Fruit fly (Drosophila melanogaster) whole organism, prepupa: ENCODE data around the gene caz.

ENCODE experiments used
- Blimp-1 ChIP-seq: fragments of 200-800 bp; sonication (Bioruptor generic); optimal IDR thresholded peaks from 3 replicates; lab custom pipeline; 2017; ENCODE audit warnings: missing biosample characterization, missing genetic modification characterization, mild to moderate bottlenecking, moderate library complexity, missing genetic modification reagents
- CG10631 ChIP-seq: fragments of 200-800 bp; sonication (Bioruptor generic); optimal IDR thresholded peaks from 2 replicates; lab custom pipeline; 2016; ENCODE audit warnings: missing biosample characterization, missing genetic modification characterization
- CG11294 ChIP-seq: fragments of 200-800 bp; sonication (Bioruptor generic); IDR thresholded peaks from 2 replicates; pipeline ENCODE4 v1.3.6; 2022; ENCODE audit warnings: missing biosample characterization, missing genetic modification characterization
- CG11902 ChIP-seq: fragments of 200-800 bp; sonication (Bioruptor generic); optimal IDR thresholded peaks from 3 replicates; lab custom pipeline; 2016; ENCODE audit warnings: missing biosample characterization, missing genetic modification characterization
- CG15336 ChIP-seq: fragments of 200-800 bp; sonication (Bioruptor generic); IDR thresholded peaks from 2 replicates; pipeline ENCODE4 v1.3.6; 2022; ENCODE audit warnings: missing biosample characterization, missing genetic modification characterization
- CG1621 ChIP-seq: fragments of 200-800 bp; sonication (Bioruptor generic); optimal IDR thresholded peaks from 3 replicates; lab custom pipeline; 2018; ENCODE audit warnings: missing biosample characterization, mild to moderate bottlenecking, missing genetic modification characterization
- CG3032 ChIP-seq: fragments of 200-800 bp; optimal IDR thresholded peaks from 2 replicates; lab custom pipeline; 2019; ENCODE audit warnings: missing biosample characterization, mild to moderate bottlenecking, missing genetic modification characterization, moderate library complexity
- CG31627 ChIP-seq: fragments of 200-800 bp; sonication (Bioruptor generic); optimal IDR thresholded peaks from 3 replicates; lab custom pipeline; 2016; ENCODE audit warnings: missing biosample characterization, missing genetic modification characterization
- CG6276 ChIP-seq: fragments of 200-800 bp; sonication (Bioruptor generic); optimal IDR thresholded peaks from 2 replicates; lab custom pipeline; 2017; ENCODE audit warnings: missing biosample characterization, mild to moderate bottlenecking, missing genetic modification characterization
- CG6792 ChIP-seq: fragments of 200-800 bp; sonication (Bioruptor generic); optimal IDR thresholded peaks from 3 replicates; lab custom pipeline; 2016; ENCODE audit warnings: missing biosample characterization, missing genetic modification characterization
- CG6854 ChIP-seq: fragments of 200-800 bp; sonication (Bioruptor generic); optimal IDR thresholded peaks from 2 replicates; lab custom pipeline; 2017; ENCODE audit warnings: missing biosample characterization, mild to moderate bottlenecking, missing genetic modification characterization
- CG7368 ChIP-seq: fragments of 200-800 bp; sonication (Bioruptor generic); optimal IDR thresholded peaks from 3 replicates; lab custom pipeline; 2016; ENCODE audit warnings: missing biosample characterization, missing genetic modification characterization
- CG8319 ChIP-seq: fragments of 200-800 bp; sonication (Bioruptor generic); optimal IDR thresholded peaks from 3 replicates; lab custom pipeline; 2016; ENCODE audit warnings: missing biosample characterization, missing genetic modification characterization
- CG9139 ChIP-seq: fragments of 200-800 bp; sonication (Bioruptor generic); optimal IDR thresholded peaks from 3 replicates; lab custom pipeline; 2017; ENCODE audit warnings: missing biosample characterization, mild to moderate bottlenecking, missing genetic modification characterization
- Eip75B ChIP-seq: fragments of 200-800 bp; sonication (Bioruptor generic); optimal IDR thresholded peaks from 3 replicates; lab custom pipeline; 2016; ENCODE audit warnings: missing biosample characterization, missing genetic modification characterization
- Eip78C ChIP-seq: fragments of 200-800 bp; sonication (Bioruptor generic); peaks from one replicate; lab custom pipeline; 2016; ENCODE audit warnings: missing biosample characterization, missing genetic modification characterization
- Ets21C ChIP-seq: fragments of 200-800 bp; sonication (Bioruptor generic); optimal IDR thresholded peaks from 3 replicates; lab custom pipeline; 2016; ENCODE audit warnings: missing biosample characterization, missing genetic modification characterization
- Gug ChIP-seq: fragments of 200-800 bp; sonication (Bioruptor generic); IDR thresholded peaks from 2 replicates; pipeline ENCODE4 v1.3.6; 2022; ENCODE audit warnings: missing biosample characterization, missing genetic modification characterization
- Hr38 ChIP-seq: sonication (Bioruptor generic); optimal IDR thresholded peaks from 2 replicates; lab custom pipeline; 2016; ENCODE audit warnings: missing biosample characterization, missing genetic modification characterization
- Hr39 ChIP-seq: fragments of 200-800 bp; sonication (Bioruptor generic); optimal IDR thresholded peaks from 2 replicates; lab custom pipeline; 2016; ENCODE audit warnings: missing biosample characterization, missing genetic modification characterization
- Lpt ChIP-seq: fragments of 200-800 bp; sonication (Bioruptor generic); optimal IDR thresholded peaks from 3 replicates; lab custom pipeline; 2016; ENCODE audit warnings: missing biosample characterization, missing genetic modification characterization
- Met ChIP-seq: fragments of 200-800 bp; sonication (Bioruptor generic); optimal IDR thresholded peaks from 3 replicates; lab custom pipeline; 2016; ENCODE audit warnings: missing biosample characterization, missing genetic modification characterization
- OdsH ChIP-seq: fragments of 200-800 bp; sonication (Bioruptor generic); optimal IDR thresholded peaks from 3 replicates; lab custom pipeline; 2016; ENCODE audit warnings: missing biosample characterization, missing genetic modification characterization
- Sox102F ChIP-seq: fragments of 200-800 bp; sonication (Bioruptor generic); optimal IDR thresholded peaks from 2 replicates; lab custom pipeline; 2016; ENCODE audit warnings: missing biosample characterization, mild to moderate bottlenecking, missing genetic modification characterization
- Sox14 ChIP-seq: fragments of 200-800 bp; sonication (Bioruptor generic); optimal IDR thresholded peaks from 3 replicates; lab custom pipeline; 2016; ENCODE audit warnings: missing biosample characterization, missing genetic modification characterization
- Sox15 ChIP-seq: fragments of 200-800 bp; sonication (Bioruptor generic); optimal IDR thresholded peaks from 3 replicates; lab custom pipeline; 2016; ENCODE audit warnings: missing biosample characterization, missing genetic modification characterization
- achi ChIP-seq: fragments of 200-800 bp; sonication (Bioruptor generic); optimal IDR thresholded peaks from 3 replicates; lab custom pipeline; 2016; ENCODE audit warnings: missing biosample characterization, missing genetic modification characterization
- acj6 ChIP-seq: fragments of 200-800 bp; sonication (Bioruptor generic); optimal IDR thresholded peaks from 3 replicates; lab custom pipeline; 2016; ENCODE audit warnings: missing biosample characterization, missing genetic modification characterization
- cyc ChIP-seq: fragments of 200-800 bp; sonication (Bioruptor generic); optimal IDR thresholded peaks from 3 replicates; lab custom pipeline; 2016; ENCODE audit warnings: missing biosample characterization, missing genetic modification characterization
- dsx ChIP-seq: fragments of 200-800 bp; optimal IDR thresholded peaks from 3 replicates; lab custom pipeline; 2019; ENCODE audit warnings: missing biosample characterization, mild to moderate bottlenecking, missing genetic modification characterization, moderate library complexity; ENCODE audit not compliant: poor library complexity, severe bottlenecking
- esn ChIP-seq: fragments of 200-800 bp; sonication (Bioruptor generic); optimal IDR thresholded peaks from 2 replicates; lab custom pipeline; 2016; ENCODE audit warnings: missing biosample characterization, mild to moderate bottlenecking, missing genetic modification characterization, moderate library complexity
- fd59A ChIP-seq: fragments of 200-800 bp; sonication (Bioruptor generic); optimal IDR thresholded peaks from 2 replicates; lab custom pipeline; 2017; ENCODE audit warnings: missing biosample characterization, mild to moderate bottlenecking, missing genetic modification characterization, missing genetic modification reagents
- fd85E ChIP-seq: fragments of 200-800 bp; sonication (Bioruptor generic); optimal IDR thresholded peaks from 3 replicates; lab custom pipeline; 2016; ENCODE audit warnings: missing biosample characterization, missing genetic modification characterization
- fkh ChIP-seq: fragments of 200-800 bp; sonication (Bioruptor generic); optimal IDR thresholded peaks from 3 replicates; lab custom pipeline; 2017; ENCODE audit warnings: missing biosample characterization, mild to moderate bottlenecking, missing genetic modification characterization, moderate library complexity
- lz ChIP-seq: fragments of 200-800 bp; sonication (Bioruptor generic); optimal IDR thresholded peaks from 3 replicates; lab custom pipeline; 2016; ENCODE audit warnings: missing biosample characterization, missing genetic modification characterization
- net ChIP-seq: fragments of 200-800 bp; sonication (Bioruptor generic); optimal IDR thresholded peaks from 3 replicates; lab custom pipeline; 2016; ENCODE audit warnings: missing biosample characterization, missing genetic modification characterization
- pdm3 ChIP-seq: fragments of 200-800 bp; sonication (Bioruptor generic); optimal IDR thresholded peaks from 3 replicates; lab custom pipeline; 2016; ENCODE audit warnings: missing biosample characterization, missing genetic modification characterization
- salr ChIP-seq, 2 experiments: fragments of 200-800 bp; sonication (Bioruptor generic); optimal IDR thresholded peaks; 3 replicates each; lab custom pipeline; 2016 to 2018; ENCODE audit warnings: missing biosample characterization in 2 of 2, missing genetic modification characterization in 2 of 2, mild to moderate bottlenecking in 1 of 2
- svp ChIP-seq: fragments of 200-800 bp; sonication (Bioruptor generic); peaks from one replicate; lab custom pipeline; 2016; ENCODE audit warnings: missing biosample characterization, missing genetic modification characterization
- topi ChIP-seq: fragments of 200-800 bp; sonication (Bioruptor generic); optimal IDR thresholded peaks from 3 replicates; lab custom pipeline; 2016; ENCODE audit warnings: missing biosample characterization, missing genetic modification characterization
- vri ChIP-seq: fragments of 200-800 bp; sonication (Bioruptor generic); optimal IDR thresholded peaks from 3 replicates; lab custom pipeline; 2016; ENCODE audit warnings: missing biosample characterization, mild to moderate bottlenecking, missing genetic modification characterization

Gene caz

DNA sequence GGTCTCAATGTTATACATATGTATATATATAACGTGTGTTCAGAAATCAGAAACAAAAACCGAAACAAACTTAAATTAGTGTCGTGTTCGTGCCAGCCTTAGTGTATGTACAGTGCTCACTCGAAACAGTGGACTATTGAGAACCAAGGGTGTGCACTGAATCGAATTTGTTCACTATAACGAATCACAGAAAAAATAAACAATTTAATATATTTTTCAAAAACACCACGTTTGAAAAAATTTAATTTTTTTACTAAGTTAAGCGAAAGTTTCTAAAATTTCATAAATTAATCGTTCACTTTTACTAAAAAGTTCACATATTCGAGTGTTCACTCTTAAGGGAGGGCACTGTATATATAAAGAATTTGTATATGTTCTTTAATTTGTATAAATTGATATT lies 3.4 kb upstream of the caz start (continued):
- TF ChIP-seq CG1621 (tag; lab: Kevin White, UChicago) (no peak), Hr38 (GFP tag; lab: Kevin White, UChicago) (no peak), vri (peak; percentile 7), OdsH (GFP tag; lab: Kevin White, UChicago) (peak; percentile 38), net (GFP tag; lab: Kevin White, UChicago) (no peak), Eip75B (GFP tag; lab: Kevin White, UChicago) (peak; percentile 18), cyc (no peak)

dm6 chrX:16286083-16286666 lies 2.4 kb upstream of the caz start, which contains the start of gene UQCR-14:
UQCR-14 (plus strand) TSS chrX:16286288.
- peak; percentile 12 for TF ChIP-seq Sox14 (GFP tag; lab: Kevin White, UChicago)
- peak; percentile 74 for TF ChIP-seq Eip78C (GFP tag; lab: Kevin White, UChicago)
- TF ChIP-seq esn (GFP tag; lab: Kevin White, UChicago) = peak; percentile 46
- peak; percentile 9 for TF ChIP-seq lz (GFP tag; lab: Kevin White, UChicago)
- TF ChIP-seq dsx (GFP tag; lab: Kevin White, UChicago) = peak; percentile 34
- TF ChIP-seq CG9139 (GFP tag; lab: Kevin White, UChicago) = no peak
- peak; percentile 10 for TF ChIP-seq Sox102F (GFP tag; lab: Kevin White, UChicago)
- no peak for TF ChIP-seq Eip75B (GFP tag; lab: Kevin White, UChicago)
- no peak for TF ChIP-seq pdm3 (GFP tag; lab: Kevin White, UChicago)
- TF ChIP-seq vri = peak; percentile 43
- no peak for TF ChIP-seq salr (GFP tag; optimal IDR thresholded peaks at IDR 0.05; lab: Kevin White, UChicago)
- TF ChIP-seq achi (GFP tag; lab: Kevin White, UChicago) = peak; percentile 19
- no peak for TF ChIP-seq CG3032 (tag; lab: Kevin White, UChicago)
- no peak for TF ChIP-seq Sox15 (GFP tag; lab: Kevin White, UChicago)
- TF ChIP-seq Gug (GFP tag; lab: Robert Waterston, UW) = no peak
- no peak for TF ChIP-seq CG6276 (GFP tag; lab: Kevin White, UChicago)
- TF ChIP-seq svp = no peak
- no peak for TF ChIP-seq CG8319 (GFP tag; lab: Kevin White, UChicago)
- TF ChIP-seq CG15336 = no peak
- peak; percentile 12 for TF ChIP-seq CG1621 (tag; lab: Kevin White, UChicago)
- no peak for TF ChIP-seq Hr39
- TF ChIP-seq acj6 (GFP tag; lab: Kevin White, UChicago) = no peak
- peak; percentile 8 for TF ChIP-seq cyc
- TF ChIP-seq Ets21C (GFP tag; lab: Kevin White, UChicago) = no peak
- TF ChIP-seq CG7368 (GFP tag; lab: Kevin White, UChicago) = no peak
- TF ChIP-seq CG6792 (GFP tag; lab: Kevin White, UChicago) = no peak
- TF ChIP-seq fd85E (GFP tag; lab: Kevin White, UChicago) = no peak
- no peak for TF ChIP-seq Met (GFP tag; lab: Kevin White, UChicago)
- TF ChIP-seq CG11902 (GFP tag; lab: Kevin White, UChicago) = no peak
- no peak for TF ChIP-seq Blimp-1 (GFP tag; lab: Kevin White, UChicago)
- TF ChIP-seq topi = peak; percentile 43
- TF ChIP-seq CG6854 (GFP tag; lab: Kevin White, UChicago) = no peak
- TF ChIP-seq CG31627 (GFP tag; lab: Kevin White, UChicago) = peak; percentile 19
- TF ChIP-seq CG11294 (GFP tag; lab: Robert Waterston, UW) = no peak
- no peak for TF ChIP-seq fkh (GFP tag; lab: Kevin White, UChicago)
- TF ChIP-seq fd59A = no peak
- TF ChIP-seq CG10631 (GFP tag; lab: Kevin White, UChicago) = peak; percentile 6
- no peak for TF ChIP-seq Lpt (GFP tag; lab: Kevin White, UChicago)
